Worm (Caenorhabditis elegans) whole organism, L1 larva: ENCODE results near the gene smcr-8.

Source experiments
- Y116A8C.19 ChIP-seq: sonication (generic microtip); optimal IDR thresholded peaks from 2 replicates; lab custom pipeline; 2016; ENCODE audit warnings: missing compliant biosample characterization, missing genetic modification characterization, borderline replicate concordance
- alr-1 ChIP-seq: fragments of 200-800 bp; sonication (Bioruptor generic); optimal IDR thresholded peaks from 2 replicates; lab custom pipeline; 2018; ENCODE audit warnings: borderline replicate concordance, mild to moderate bottlenecking, missing genetic modification characterization, missing compliant biosample characterization
- aly-2 ChIP-seq: fragments of 150-350 bp; optimal IDR thresholded peaks from 2 replicates; lab custom pipeline; 2014; ENCODE audit warnings: missing biosample characterization, missing genetic modification characterization
- ama-1 ChIP-seq: fragments of 150-350 bp; optimal IDR thresholded peaks from 2 replicates; lab custom pipeline; 2014
- blmp-1 ChIP-seq: fragments of 150-350 bp; optimal IDR thresholded peaks from 2 replicates; lab custom pipeline; 2014; ENCODE audit warnings: missing biosample characterization, missing genetic modification characterization
- ceh-8 ChIP-seq: fragments of 200-800 bp; sonication (Bioruptor generic); optimal IDR thresholded peaks from 2 replicates; lab custom pipeline; 2018; ENCODE audit warnings: mild to moderate bottlenecking, missing genetic modification characterization, moderate library complexity, missing compliant biosample characterization
- ceh-82 ChIP-seq, 3 experiments: fragments of 150-350 bp in 1 of 3; sonication (generic microtip) in 2 of 3; optimal IDR thresholded peaks; 2 replicates each; lab custom pipeline; 2014 to 2017; ENCODE audit warnings: missing biosample characterization in 3 of 3, missing genetic modification characterization in 3 of 3
- ceh-88 ChIP-seq: fragments of 200-800 bp; sonication (Bioruptor generic); IDR thresholded peaks from 2 replicates; pipeline ENCODE4 v1.3.6; 2022; ENCODE audit warnings: missing genetic modification characterization, missing compliant biosample characterization
- ces-1 ChIP-seq: fragments of 150-350 bp; optimal IDR thresholded peaks from 2 replicates; lab custom pipeline; 2014; ENCODE audit warnings: missing biosample characterization, missing genetic modification reagents, missing genetic modification characterization
- efl-1 ChIP-seq, 4 experiments: fragments of 150-350 bp; optimal IDR thresholded peaks in 3 of 4; peaks in 1 of 4; 1 replicate in 1 of 4; 2 replicates in 3 of 4; lab custom pipeline; 2014; ENCODE audit warnings: missing biosample characterization in 2 of 4, missing genetic modification characterization in 2 of 4, missing genetic modification reagents in 2 of 4
- efl-3 ChIP-seq: fragments of 200-800 bp; sonication (Bioruptor generic); optimal IDR thresholded peaks from 2 replicates; lab custom pipeline; 2018; ENCODE audit warnings: mild to moderate bottlenecking, missing genetic modification characterization, missing compliant biosample characterization
- egl-13 ChIP-seq: sonication (generic microtip); optimal IDR thresholded peaks from 2 replicates; lab custom pipeline; 2016; ENCODE audit warnings: missing genotype, missing genetic modification reagents, missing genetic modification characterization, missing compliant biosample characterization
- elt-3 ChIP-seq, 6 experiments: fragments of 150-350 bp in 1 of 6; sonication (generic microtip); optimal IDR thresholded peaks; 2 replicates each; lab custom pipeline; 2017 to 2018; ENCODE audit warnings: missing biosample characterization in 6 of 6, missing genetic modification characterization in 6 of 6, inconsistent platforms in 1 of 6
- ets-5 ChIP-seq: fragments of 200-800 bp; sonication (Bioruptor generic); IDR thresholded peaks from 2 replicates; pipeline ENCODE4 v1.3.6; 2022; ENCODE audit warnings: missing genetic modification characterization, missing compliant biosample characterization
- fkh-4 ChIP-seq: sonication (generic microtip); optimal IDR thresholded peaks from 2 replicates; lab custom pipeline; 2016; ENCODE audit warnings: missing compliant biosample characterization, missing genetic modification characterization, borderline replicate concordance
- fkh-8 ChIP-seq: sonication (generic microtip); optimal IDR thresholded peaks from 2 replicates; lab custom pipeline; 2016; ENCODE audit warnings: mild to moderate bottlenecking, missing genetic modification characterization, missing compliant biosample characterization
- fos-1 ChIP-seq: fragments of 150-350 bp; optimal IDR thresholded peaks from 2 replicates; lab custom pipeline; 2014; ENCODE audit warnings: missing biosample characterization, missing genetic modification characterization
- lin-39 ChIP-seq: fragments of 150-350 bp; optimal IDR thresholded peaks from 2 replicates; lab custom pipeline; 2014; ENCODE audit warnings: missing biosample characterization, missing genetic modification reagents, missing genetic modification characterization
- mef-2 ChIP-seq: fragments of 150-350 bp; optimal IDR thresholded peaks from 2 replicates; lab custom pipeline; 2014; ENCODE audit warnings: missing biosample characterization, missing genetic modification characterization
- nhr-19 ChIP-seq: fragments of 200-800 bp; sonication (Bioruptor generic); conservative IDR thresholded peaks from 2 replicates; pipeline ENCODE4 v1.3.6; 2022; ENCODE audit warnings: missing genetic modification characterization, missing compliant biosample characterization
- nhr-20 ChIP-seq: sonication (generic microtip); optimal IDR thresholded peaks from 2 replicates; lab custom pipeline; 2016; ENCODE audit warnings: mild to moderate bottlenecking, missing genetic modification characterization, missing compliant biosample characterization
- nhr-237 ChIP-seq: fragments of 150-350 bp; optimal IDR thresholded peaks from 2 replicates; lab custom pipeline; 2014; ENCODE audit warnings: missing biosample characterization, missing genetic modification characterization
- nhr-28 ChIP-seq: fragments of 150-350 bp; optimal IDR thresholded peaks from 2 replicates; lab custom pipeline; 2014; ENCODE audit warnings: missing biosample characterization, missing genetic modification characterization
- nhr-77 ChIP-seq: fragments of 150-350 bp; optimal IDR thresholded peaks from 2 replicates; lab custom pipeline; 2014; ENCODE audit warnings: missing biosample characterization, missing genetic modification characterization
- nhr-85 ChIP-seq: sonication (generic microtip); peaks from one replicate; lab custom pipeline; 2016; ENCODE audit warnings: missing genetic modification characterization, inconsistent platforms, missing compliant biosample characterization
- nhr-90 ChIP-seq: sonication (generic microtip); optimal IDR thresholded peaks from 2 replicates; lab custom pipeline; 2016; ENCODE audit warnings: mild to moderate bottlenecking, missing genetic modification characterization, missing compliant biosample characterization; ENCODE audit not compliant: poor library complexity
- pag-3 ChIP-seq: sonication (generic microtip); optimal IDR thresholded peaks from 2 replicates; lab custom pipeline; 2017; ENCODE audit warnings: missing genetic modification characterization, mild to moderate bottlenecking, missing compliant biosample characterization, antibody characterized with exemption, borderline replicate concordance; ENCODE audit not compliant: insufficient read depth
- skn-1 ChIP-seq: fragments of 150-350 bp; optimal IDR thresholded peaks from 2 replicates; lab custom pipeline; 2014; ENCODE audit warnings: missing biosample characterization, missing genetic modification characterization
- unc-30 ChIP-seq: sonication (generic microtip); optimal IDR thresholded peaks from 2 replicates; lab custom pipeline; 2017; ENCODE audit warnings: missing biosample characterization, missing genetic modification characterization
- unc-86 ChIP-seq: sonication (generic microtip); optimal IDR thresholded peaks from 2 replicates; lab custom pipeline; 2016; ENCODE audit warnings: missing genetic modification characterization, missing compliant biosample characterization
- zag-1 ChIP-seq: fragments of 150-350 bp; optimal IDR thresholded peaks from 2 replicates; lab custom pipeline; 2014; ENCODE audit warnings: missing biosample characterization, missing genetic modification characterization
- zip-4 ChIP-seq: fragments of 200-800 bp; sonication (Bioruptor generic); optimal IDR thresholded peaks from 2 replicates; lab custom pipeline; 2018; ENCODE audit warnings: mild to moderate bottlenecking, missing genetic modification characterization, moderate library complexity, missing compliant biosample characterization
- ztf-4 ChIP-seq: fragments of 150-350 bp; optimal IDR thresholded peaks from 2 replicates; lab custom pipeline; 2014; ENCODE audit warnings: missing biosample characterization, missing genetic modification characterization

smcr-8 gene

DNA sequence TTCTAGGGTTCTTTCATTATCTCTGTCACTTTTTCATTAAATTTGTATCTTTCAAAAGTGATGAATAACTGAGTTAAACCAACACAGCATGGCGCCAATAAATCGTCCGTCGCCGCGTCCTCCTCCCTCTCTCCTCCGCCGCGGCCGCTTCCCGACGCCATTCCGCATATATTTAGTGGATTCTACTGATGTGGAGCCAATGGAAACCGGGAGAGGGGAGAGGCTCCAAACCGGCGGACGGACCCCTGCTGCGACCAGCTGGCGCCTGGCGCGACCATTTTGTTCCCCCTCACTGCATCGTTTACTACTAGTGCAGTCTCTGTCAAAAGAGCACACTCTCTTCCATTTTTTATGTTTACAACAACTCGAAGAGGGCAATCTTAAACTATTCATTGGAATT is 48.0 kb upstream of the smcr-8 start:
- TF ChIP-seq ces-1 (GFP tag; lab: Kevin White, UChicago) = no peak

DNA sequence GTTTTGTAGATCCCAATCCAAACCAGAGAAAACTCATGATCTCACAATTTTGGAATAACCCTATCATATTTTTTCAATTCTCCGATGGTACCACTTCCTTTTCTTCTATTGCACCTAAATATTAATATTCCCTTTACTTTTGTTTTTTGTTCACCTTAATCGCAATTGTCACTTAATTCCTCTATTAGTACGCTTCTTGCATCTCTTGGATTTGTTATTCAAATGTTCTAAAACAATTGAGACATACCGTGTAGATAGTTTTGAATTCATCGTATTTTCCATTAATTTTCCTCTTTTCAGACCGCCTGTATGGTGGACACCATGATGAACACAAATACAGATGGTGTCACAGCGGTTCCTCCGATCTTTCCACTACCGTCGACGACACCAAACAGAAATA is 47.4 kb upstream of the smcr-8 start, which contains the start of gene flh-2:
flh-2 (plus strand) TSS at position 301 of the 400 bp plus-strand sequence.
- TF ChIP-seq elt-3 (tag; optimal IDR thresholded peaks at IDR 0.05; lab: Kevin White, UChicago) (no peak), skn-1 (tag; lab: Kevin White, UChicago) (no peak), ceh-88 (no peak), unc-30 (tag; lab: Kevin White, UChicago) (no peak), ztf-4 (tag; lab: Kevin White, UChicago) (no peak), efl-3 (GFP tag; lab: Kevin White, UChicago) (no peak), aly-2 (tag; lab: Kevin White, UChicago) (no peak)

DNA sequence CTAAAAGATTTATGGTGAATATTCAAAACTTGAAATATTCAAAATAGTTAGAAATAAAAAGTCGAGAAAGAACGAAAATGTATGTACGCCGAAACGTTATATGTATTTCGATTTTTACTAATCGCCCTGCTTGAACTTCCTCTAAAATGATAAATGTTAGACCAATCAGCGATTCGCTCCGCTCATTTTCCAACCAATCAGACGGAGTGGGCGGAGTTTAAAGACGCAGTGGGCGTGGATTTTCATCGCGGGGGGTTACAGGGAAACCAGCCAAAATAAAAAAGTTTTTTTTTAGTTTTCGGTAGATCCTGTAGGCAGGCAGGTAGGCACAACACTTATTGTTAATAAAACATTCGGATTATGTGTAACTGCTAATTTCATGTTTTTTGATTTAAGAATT is 46.2 kb upstream of the smcr-8 start:
- TF ChIP-seq unc-86 = no peak
- TF ChIP-seq zip-4 (GFP tag; lab: Kevin White, UChicago) = no peak
- no peak for TF ChIP-seq pag-3 (tag; lab: Kevin White, UChicago)
- no peak for TF ChIP-seq nhr-85 (tag; lab: Kevin White, UChicago)
- TF ChIP-seq ets-5 (GFP tag; lab: Robert Waterston, UW) = no peak
- no peak for TF ChIP-seq fkh-8 (tag; lab: Kevin White, UChicago)
- TF ChIP-seq zag-1 (tag; lab: Kevin White, UChicago) = no peak
- TF ChIP-seq ceh-82 (tag; optimal IDR thresholded peaks at IDR 0.05; lab: Kevin White, UChicago) = no peak
- TF ChIP-seq blmp-1 (tag; lab: Kevin White, UChicago) = no peak
- no peak for TF ChIP-seq nhr-77 (tag; lab: Kevin White, UChicago)
- no peak for TF ChIP-seq lin-39
- TF ChIP-seq ztf-4 (tag; lab: Kevin White, UChicago) = no peak
- no peak for TF ChIP-seq nhr-28
- TF ChIP-seq fos-1 (tag; lab: Kevin White, UChicago) = no peak
- no peak for TF ChIP-seq efl-1 (optimal IDR thresholded peaks at IDR 0.05; lab: Kevin White, UChicago)
- TF ChIP-seq efl-1 (GFP tag; optimal IDR thresholded peaks at IDR 0.05 in 1 of 2; lab: Kevin White, UChicago) = no peak

- TF ChIP-seq nhr-90 (tag; lab: Kevin White, UChicago) (no peak), fkh-4 (tag; lab: Kevin White, UChicago) (no peak), Y116A8C.19 (no peak), nhr-20 (tag; lab: Kevin White, UChicago) (no peak), egl-13 (tag; lab: Kevin White, UChicago) (no peak), nhr-237 (tag; lab: Kevin White, UChicago) (no peak)
These were observed 42.6 kb upstream of the smcr-8 start, which contains the start of gene C26E6.1 for ce11 chrIII:4956566-4956965. TSS of gene C26E6.1 (plus strand) at chrIII:4956866.

DNA sequence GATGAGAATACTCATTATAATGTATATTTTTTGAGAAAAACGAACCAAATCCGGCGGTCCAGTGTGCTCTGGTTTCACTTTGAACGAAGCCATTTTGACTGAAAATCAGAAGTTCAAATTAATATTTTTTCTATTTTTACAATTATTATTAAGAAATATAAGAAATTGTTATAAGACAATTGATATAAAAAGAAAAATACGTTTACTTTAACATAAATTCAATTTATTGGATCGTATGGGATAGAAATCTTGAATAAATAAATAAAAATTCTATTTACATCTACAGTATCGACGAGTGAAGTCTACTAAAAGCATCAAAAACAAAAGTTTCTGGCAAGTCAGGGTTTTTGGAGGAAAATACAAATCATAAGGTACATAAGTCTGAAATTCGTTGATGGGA is 39.0 kb upstream of the smcr-8 start, which contains the start of gene C27F2.4:
C27F2.4 (minus strand) TSS at position 101 of the 400 bp plus-strand sequence.
- TF ChIP-seq ceh-8 (GFP tag; lab: Kevin White, UChicago) (no peak), mef-2 (no peak), ama-1 (lab: Kevin White, UChicago) (no peak), skn-1 (tag; lab: Kevin White, UChicago) (no peak), alr-1 (tag; lab: Kevin White, UChicago) (no peak), nhr-19 (no peak), nhr-20 (tag; lab: Kevin White, UChicago) (no peak)

DNA sequence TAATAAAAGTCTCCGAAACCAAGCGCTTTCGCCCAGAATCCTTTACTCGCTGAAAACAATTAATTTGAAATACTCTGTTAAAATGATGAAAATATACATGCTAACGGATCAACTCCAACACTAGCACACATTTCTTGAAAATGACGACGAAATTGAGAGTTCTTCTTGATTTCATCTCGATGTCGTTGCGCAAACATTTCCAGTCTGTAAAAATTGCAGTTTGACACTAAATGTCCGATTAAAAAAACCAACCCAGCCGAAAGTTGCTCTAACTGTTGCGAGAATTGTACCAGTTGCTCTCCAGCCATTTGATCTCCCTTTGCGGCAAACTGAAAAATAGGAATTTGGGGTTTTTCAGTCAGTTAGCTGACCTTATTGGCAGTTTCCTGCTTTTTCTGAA is 37.9 kb upstream of the smcr-8 start:
- TF ChIP-seq efl-1 (optimal IDR thresholded peaks at IDR 0.05; lab: Kevin White, UChicago) = no peak
- TF ChIP-seq efl-1 (GFP tag; optimal IDR thresholded peaks at IDR 0.05 in 1 of 2; lab: Kevin White, UChicago) = peak in 1 of 2 experiments; percentile 26
- no peak for TF ChIP-seq fos-1 (tag; lab: Kevin White, UChicago)
